Worm (Caenorhabditis elegans) whole organism, L4 larva: ENCODE results near the gene B0024.3.

Experiments used
- D1046.2 ChIP-seq: fragments of 200-800 bp; sonication (Bioruptor generic); IDR thresholded peaks from 2 replicates; pipeline ENCODE4 v1.3.6; 2022; ENCODE audit warnings: missing genetic modification characterization, missing compliant biosample characterization
- F37D6.2 ChIP-seq: sonication (generic microtip); optimal IDR thresholded peaks from 2 replicates; lab custom pipeline; 2016; ENCODE audit warnings: mild to moderate bottlenecking, missing genetic modification characterization, missing compliant biosample characterization
- R02D3.7 ChIP-seq: fragments of 150-350 bp; sonication (generic microtip); optimal IDR thresholded peaks from 3 replicates; lab custom pipeline; 2014; ENCODE audit warnings: missing biosample characterization, missing genetic modification characterization
- Y105C5A.15 ChIP-seq: fragments of 200-800 bp; sonication (Bioruptor generic); IDR thresholded peaks from 2 replicates; pipeline ENCODE4 v1.3.6; 2022; ENCODE audit warnings: missing genetic modification characterization, missing compliant biosample characterization
- Y5F2A.4 ChIP-seq: fragments of 200-800 bp; sonication (Bioruptor generic); optimal IDR thresholded peaks from 2 replicates; lab custom pipeline; 2018; ENCODE audit warnings: mild to moderate bottlenecking, missing genetic modification characterization, missing compliant biosample characterization
- ZK546.5 ChIP-seq, 2 experiments: sonication (generic microtip); optimal IDR thresholded peaks; 2 replicates each; lab custom pipeline; 2017; ENCODE audit warnings: missing biosample characterization in 2 of 2, missing genetic modification characterization in 2 of 2
- aha-1 ChIP-seq: fragments of 150-350 bp; peaks from one replicate; lab custom pipeline; 2014; ENCODE audit warnings: missing biosample characterization, missing genetic modification characterization
- ama-1 ChIP-seq: fragments of 150-350 bp; optimal IDR thresholded peaks from 2 replicates; lab custom pipeline; 2014; ENCODE audit warnings: inconsistent platforms, mixed read lengths
- ceh-44 ChIP-seq: fragments of 200-800 bp; sonication (Bioruptor generic); IDR thresholded peaks from 2 replicates; pipeline ENCODE4 v1.3.6; 2022; ENCODE audit warnings: missing genetic modification reagents, missing genetic modification characterization, missing compliant biosample characterization
- ceh-82 ChIP-seq: sonication (generic microtip); optimal IDR thresholded peaks from 2 replicates; lab custom pipeline; 2017; ENCODE audit warnings: missing biosample characterization, missing genetic modification characterization
- ces-1 ChIP-seq: fragments of 150-350 bp; sonication (generic microtip); optimal IDR thresholded peaks from 4 replicates; lab custom pipeline; 2014; ENCODE audit warnings: missing biosample characterization, missing genetic modification reagents, missing genetic modification characterization
- cey-2 ChIP-seq: sonication (generic microtip); optimal IDR thresholded peaks from 3 replicates; lab custom pipeline; 2017; ENCODE audit warnings: missing genetic modification characterization, mild to moderate bottlenecking, missing compliant biosample characterization, antibody characterized with exemption, borderline replicate concordance; ENCODE audit not compliant: insufficient read depth
- ctbp-1 ChIP-seq: fragments of 200-800 bp; sonication (Bioruptor generic); IDR thresholded peaks from 2 replicates; pipeline ENCODE4 v1.3.6; 2022; ENCODE audit warnings: missing genetic modification reagents, missing genetic modification characterization, missing compliant biosample characterization
- daf-12 ChIP-seq: fragments of 150-350 bp; optimal IDR thresholded peaks from 2 replicates; lab custom pipeline; 2014; ENCODE audit warnings: missing biosample characterization, missing genetic modification reagents, missing genetic modification characterization
- daf-16 ChIP-seq, 3 experiments: sonication (generic microtip); optimal IDR thresholded peaks; 2 replicates each; lab custom pipeline; 2016 to 2017; ENCODE audit warnings: missing genetic modification characterization in 3 of 3, missing genetic modification reagents in 3 of 3, mild to moderate bottlenecking in 2 of 3, missing compliant biosample characterization in 2 of 3, missing biosample characterization in 1 of 3, moderate library complexity in 1 of 3
- dmd-6 ChIP-seq: fragments of 200-800 bp; sonication (Bioruptor generic); IDR thresholded peaks from 2 replicates; pipeline ENCODE4 v1.3.6; 2022; ENCODE audit warnings: missing genetic modification reagents, missing genetic modification characterization, missing compliant biosample characterization
- dmd-8 ChIP-seq: fragments of 200-800 bp; sonication (Bioruptor generic); IDR thresholded peaks from 2 replicates; pipeline ENCODE4 v1.3.6; 2022; ENCODE audit warnings: missing genetic modification characterization, missing compliant biosample characterization
- dmd-9 ChIP-seq: fragments of 200-800 bp; sonication (Bioruptor generic); IDR thresholded peaks from 2 replicates; pipeline ENCODE4 v1.3.6; 2022; ENCODE audit warnings: missing genetic modification reagents, missing genetic modification characterization, missing compliant biosample characterization
- dve-1 ChIP-seq: sonication (generic microtip); optimal IDR thresholded peaks from 2 replicates; lab custom pipeline; 2017; ENCODE audit warnings: antibody characterized with exemption, mild to moderate bottlenecking, missing genetic modification characterization, missing compliant biosample characterization; ENCODE audit not compliant: insufficient read depth
- egl-43 ChIP-seq: fragments of 200-800 bp; sonication (Bioruptor generic); IDR thresholded peaks from 2 replicates; pipeline ENCODE4 v1.3.6; 2022; ENCODE audit warnings: missing genetic modification reagents, missing genetic modification characterization, missing compliant biosample characterization
- fkh-10 ChIP-seq: fragments of 150-350 bp; optimal IDR thresholded peaks from 2 replicates; lab custom pipeline; 2014; ENCODE audit warnings: missing biosample characterization, missing genetic modification reagents, missing genetic modification characterization
- fos-1 ChIP-seq: fragments of 150-350 bp; optimal IDR thresholded peaks from 2 replicates; lab custom pipeline; 2014; ENCODE audit warnings: missing biosample characterization, missing genetic modification characterization
- hlh-11 ChIP-seq: fragments of 200-800 bp; sonication (Bioruptor generic); optimal IDR thresholded peaks from 2 replicates; lab custom pipeline; 2018; ENCODE audit warnings: mild to moderate bottlenecking, missing genetic modification characterization, missing compliant biosample characterization
- jun-1 ChIP-seq: fragments of 150-350 bp; optimal IDR thresholded peaks from 2 replicates; lab custom pipeline; 2014; ENCODE audit warnings: missing biosample characterization, missing genetic modification reagents, missing genetic modification characterization
- lim-7 ChIP-seq: fragments of 200-800 bp; sonication (Bioruptor generic); IDR thresholded peaks from 2 replicates; pipeline ENCODE4 v1.3.6; 2022; ENCODE audit warnings: missing genetic modification characterization, missing compliant biosample characterization
- lin-1 ChIP-seq: fragments of 200-800 bp; sonication (Bioruptor generic); IDR thresholded peaks from 2 replicates; pipeline ENCODE4 v1.3.6; 2022; ENCODE audit warnings: missing genetic modification reagents, missing genetic modification characterization, missing compliant biosample characterization
- lin-13 ChIP-seq: fragments of 150-350 bp; optimal IDR thresholded peaks from 2 replicates; lab custom pipeline; 2014; ENCODE audit warnings: missing biosample characterization, missing genetic modification reagents, missing genetic modification characterization
- lin-38 ChIP-seq: fragments of 200-800 bp; sonication (Bioruptor generic); IDR thresholded peaks from 2 replicates; pipeline ENCODE4 v1.3.6; 2022; ENCODE audit warnings: missing genetic modification reagents, missing genetic modification characterization, missing compliant biosample characterization
- lsy-2 ChIP-seq, 2 experiments: fragments of 150-350 bp in 1 of 2; sonication (generic microtip) in 1 of 2; optimal IDR thresholded peaks; 2 replicates each; lab custom pipeline; 2014 to 2017; ENCODE audit warnings: missing biosample characterization in 2 of 2, missing genetic modification characterization in 2 of 2
- mdl-1 ChIP-seq, 2 experiments: fragments of 150-350 bp in 1 of 2; sonication (generic microtip) in 1 of 2; optimal IDR thresholded peaks; 2 replicates each; lab custom pipeline; 2014 to 2017; ENCODE audit warnings: missing biosample characterization in 2 of 2, missing genetic modification characterization in 2 of 2
- mdt-29 ChIP-seq: fragments of 200-800 bp; sonication (Bioruptor generic); IDR thresholded peaks from 2 replicates; pipeline ENCODE4 v1.3.6; 2022; ENCODE audit warnings: missing genetic modification reagents, missing genetic modification characterization, missing compliant biosample characterization
- nhr-111 ChIP-seq: fragments of 200-800 bp; sonication (Bioruptor generic); optimal IDR thresholded peaks from 2 replicates; lab custom pipeline; 2018; ENCODE audit warnings: mild to moderate bottlenecking, missing genetic modification characterization, missing compliant biosample characterization
- nhr-28 ChIP-seq: fragments of 150-350 bp; optimal IDR thresholded peaks from 2 replicates; lab custom pipeline; 2014; ENCODE audit warnings: missing biosample characterization, missing genetic modification characterization
- nhr-6 ChIP-seq: fragments of 150-350 bp; optimal IDR thresholded peaks from 2 replicates; lab custom pipeline; 2014; ENCODE audit warnings: missing biosample characterization, missing genetic modification characterization
- nhr-76 ChIP-seq: fragments of 150-350 bp; optimal IDR thresholded peaks from 2 replicates; lab custom pipeline; 2014; ENCODE audit warnings: missing biosample characterization, missing genetic modification characterization
- nhr-77 ChIP-seq: fragments of 150-350 bp; optimal IDR thresholded peaks from 2 replicates; lab custom pipeline; 2014; ENCODE audit warnings: missing biosample characterization, missing genetic modification characterization
- php-3 ChIP-seq: fragments of 200-800 bp; sonication (Bioruptor generic); IDR thresholded peaks from 2 replicates; pipeline ENCODE4 v1.3.6; 2022; ENCODE audit warnings: missing genetic modification reagents, missing genetic modification characterization, missing compliant biosample characterization
- pqm-1 ChIP-seq: sonication (generic microtip); optimal IDR thresholded peaks from 2 replicates; lab custom pipeline; 2017; ENCODE audit warnings: missing biosample characterization, missing genetic modification characterization
- set-16 ChIP-seq: fragments of 200-800 bp; sonication (Bioruptor generic); IDR thresholded peaks from 2 replicates; pipeline ENCODE4 v1.3.6; 2022; ENCODE audit warnings: missing genetic modification reagents, missing genetic modification characterization, missing compliant biosample characterization
- snpc-1.2 ChIP-seq: fragments of 200-800 bp; sonication (Bioruptor generic); IDR thresholded peaks from 2 replicates; pipeline ENCODE4 v1.3.6; 2022; ENCODE audit warnings: missing genetic modification reagents, missing genetic modification characterization, missing compliant biosample characterization
- snpc-4 ChIP-seq: fragments of 150-350 bp; optimal IDR thresholded peaks from 2 replicates; lab custom pipeline; 2014; ENCODE audit warnings: missing biosample characterization, missing genetic modification characterization
- spr-1 ChIP-seq: sonication (generic microtip); optimal IDR thresholded peaks from 2 replicates; lab custom pipeline; 2016; ENCODE audit warnings: mild to moderate bottlenecking, missing genetic modification characterization, missing compliant biosample characterization
- unc-39 ChIP-seq: sonication (generic microtip); optimal IDR thresholded peaks from 2 replicates; lab custom pipeline; 2017; ENCODE audit warnings: missing biosample characterization, missing genetic modification characterization
- zag-1 ChIP-seq: fragments of 150-350 bp; optimal IDR thresholded peaks from 2 replicates; lab custom pipeline; 2014; ENCODE audit warnings: missing biosample characterization, missing genetic modification characterization
- zfp-2 ChIP-seq: sonication (generic microtip); optimal IDR thresholded peaks from 2 replicates; lab custom pipeline; 2016; ENCODE audit warnings: mild to moderate bottlenecking, missing genetic modification characterization, missing compliant biosample characterization
- zip-11 ChIP-seq: fragments of 200-800 bp; sonication (Bioruptor generic); IDR thresholded peaks from 2 replicates; pipeline ENCODE4 v1.3.6; 2022; ENCODE audit warnings: missing genetic modification characterization, missing compliant biosample characterization
- zip-2 ChIP-seq: fragments of 150-350 bp; optimal IDR thresholded peaks from 2 replicates; lab custom pipeline; 2014; ENCODE audit warnings: missing biosample characterization, missing genetic modification characterization
- ztf-7 ChIP-seq: fragments of 150-350 bp; optimal IDR thresholded peaks from 2 replicates; lab custom pipeline; 2014; ENCODE audit warnings: missing biosample characterization, missing genetic modification characterization

The B0024.3 gene

DNA sequence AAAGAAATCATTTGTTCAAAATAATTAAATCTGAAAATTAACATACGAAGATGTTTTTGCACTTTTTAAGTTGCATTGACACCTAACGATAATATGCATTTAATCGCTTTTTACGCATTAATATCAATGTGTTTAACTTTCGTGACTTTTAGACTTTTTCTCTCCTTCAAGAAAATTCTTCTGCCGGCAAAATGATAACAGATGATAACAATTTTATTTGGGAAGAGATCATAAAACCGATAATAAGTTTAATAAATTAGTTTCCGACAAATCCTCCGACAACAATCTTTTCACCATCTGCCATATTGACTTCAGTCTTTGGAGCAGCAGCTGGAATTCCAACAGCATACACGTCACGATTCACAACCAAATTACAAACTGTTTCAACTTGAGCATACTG lies 7.2 kb upstream of the B0024.3 start (continued):
- TF ChIP-seq Y105C5A.15 (GFP tag; lab: Robert Waterston, UW) (no peak), mdl-1 (tag; optimal IDR thresholded peaks at IDR 0.05; lab: Kevin White, UChicago) (no peak), nhr-28 (tag; lab: Kevin White, UChicago) (peak; percentile 70), snpc-1.2 (GFP tag; lab: Robert Waterston, UW) (no peak), hlh-11 (tag; lab: Kevin White, UChicago) (peak; percentile 46), lsy-2 (tag; optimal IDR thresholded peaks at IDR 0.05; lab: Kevin White, UChicago) (no peak), fkh-10 (GFP tag; lab: Kevin White, UChicago) (no peak), daf-12 (tag; lab: Kevin White, UChicago) (no peak), lim-7 (GFP tag; lab: Robert Waterston, UW) (no peak), unc-39 (no peak), dmd-9 (GFP tag; lab: Robert Waterston, UW) (no peak), cey-2 (no peak), lin-13 (GFP tag; lab: Kevin White, UChicago) (no peak), D1046.2 (GFP tag; lab: Robert Waterston, UW) (no peak), dmd-6 (GFP tag; lab: Robert Waterston, UW) (peak; percentile 63), dmd-8 (GFP tag; lab: Robert Waterston, UW) (no peak), egl-43 (no peak), mdt-29 (GFP tag; lab: Robert Waterston, UW) (no peak), zfp-2 (tag; lab: Kevin White, UChicago) (no peak), ces-1 (GFP tag; lab: Kevin White, UChicago) (no peak), R02D3.7 (tag; lab: Kevin White, UChicago) (no peak), jun-1 (no peak), nhr-111 (no peak), zag-1 (tag; lab: Kevin White, UChicago) (no peak), lin-38 (GFP tag; lab: Robert Waterston, UW) (no peak), php-3 (peak; percentile 82), ceh-44 (GFP tag; lab: Robert Waterston, UW) (no peak), spr-1 (tag; lab: Kevin White, UChicago) (no peak), nhr-76 (tag; lab: Kevin White, UChicago) (no peak), set-16 (GFP tag; lab: Robert Waterston, UW) (no peak), fos-1 (no peak), daf-16 (GFP tag; optimal IDR thresholded peaks at IDR 0.05; lab: Kevin White, UChicago) (no peak), daf-16 (tag; optimal IDR thresholded peaks at IDR 0.05; lab: Kevin White, UChicago) (peak; percentile 88), ctbp-1 (GFP tag; lab: Robert Waterston, UW) (no peak), ceh-82 (tag; lab: Kevin White, UChicago) (no peak), Y5F2A.4 (GFP tag; lab: Kevin White, UChicago) (no peak), F37D6.2 (tag; lab: Kevin White, UChicago) (no peak), ztf-7 (tag; lab: Kevin White, UChicago) (no peak), zip-2 (tag; lab: Kevin White, UChicago) (no peak), lin-1 (GFP tag; lab: Robert Waterston, UW) (no peak), ama-1 (lab: Kevin White, UChicago) (no peak), dve-1 (tag; lab: Kevin White, UChicago) (peak; percentile 83)

DNA sequence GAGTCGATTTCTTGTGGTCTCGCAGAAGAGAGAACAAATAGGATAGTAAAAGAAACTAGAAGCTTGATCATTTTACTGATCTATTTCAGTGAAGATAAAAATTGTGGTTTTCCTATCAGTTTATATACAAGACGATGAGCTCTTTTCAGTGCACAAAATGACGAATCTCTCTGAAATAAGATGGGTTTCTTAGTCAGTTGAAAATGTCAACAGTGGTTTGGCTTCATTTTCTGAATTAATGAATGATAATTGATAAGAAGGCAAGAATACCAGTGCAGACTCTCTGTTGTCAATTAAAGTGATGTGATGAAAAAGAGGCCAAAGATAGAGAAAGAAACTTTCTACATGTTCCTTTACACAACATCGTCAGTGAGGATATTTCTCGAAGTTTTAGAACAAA lies 6.0 kb upstream of the B0024.3 start, which contains the start of gene lys-2:
Gene lys-2, minus strand, starts transcription at position 101 of the 400 bp plus-strand sequence.
- TF ChIP-seq ZK546.5 (tag; optimal IDR thresholded peaks at IDR 0.05; lab: Kevin White, UChicago) (no peak), pqm-1 (peak; percentile 88), zip-2 (tag; lab: Kevin White, UChicago) (no peak), dmd-6 (GFP tag; lab: Robert Waterston, UW) (peak; percentile 80), snpc-4 (tag; lab: Kevin White, UChicago) (no peak), nhr-6 (tag; lab: Kevin White, UChicago) (peak; percentile 42), zip-11 (no peak), aha-1 (tag; lab: Kevin White, UChicago) (peak; percentile 29), lin-1 (GFP tag; lab: Robert Waterston, UW) (0 out of 2 replicates have a peak, but pooled peaks have one; percentile 32), dve-1 (tag; lab: Kevin White, UChicago) (peak; percentile 39), mdl-1 (tag; optimal IDR thresholded peaks at IDR 0.05; lab: Kevin White, UChicago) (no peak), nhr-77 (no peak), daf-16 (GFP tag; optimal IDR thresholded peaks at IDR 0.05; lab: Kevin White, UChicago) (no peak), daf-16 (tag; optimal IDR thresholded peaks at IDR 0.05; lab: Kevin White, UChicago) (peak; percentile 94), nhr-28 (tag; lab: Kevin White, UChicago) (peak; percentile 82)
- TF ChIP-seq, all 104 proteins: peak for 8
